Worm (Caenorhabditis elegans) whole organism, early embryonic: Measurements from ENCODE around the gene C03C10.5.

Experiments
- ama-1 ChIP-seq: fragments of 150-350 bp; optimal IDR thresholded peaks from 2 replicates; lab custom pipeline; 2014
- ceh-13 ChIP-seq: fragments of 200-800 bp; sonication (Bioruptor generic); optimal IDR thresholded peaks from 2 replicates; lab custom pipeline; 2018; ENCODE audit warnings: mild to moderate bottlenecking, missing genetic modification characterization, missing compliant biosample characterization
- flt-1 ChIP-seq: fragments of 200-800 bp; sonication (Bioruptor generic); IDR thresholded peaks from 2 replicates; pipeline ENCODE4 v1.3.6; 2022; ENCODE audit warnings: missing genetic modification characterization, missing compliant biosample characterization
- hmbx-1 ChIP-seq: sonication (generic microtip); optimal IDR thresholded peaks from 2 replicates; lab custom pipeline; 2016; ENCODE audit warnings: mild to moderate bottlenecking, missing genetic modification characterization, missing compliant biosample characterization
- hnd-1 ChIP-seq: sonication (generic microtip); optimal IDR thresholded peaks from 2 replicates; lab custom pipeline; 2016; ENCODE audit warnings: missing genetic modification characterization, missing compliant biosample characterization
- tbx-37 ChIP-seq: fragments of 200-800 bp; sonication (Bioruptor generic); conservative IDR thresholded peaks from 2 replicates; pipeline ENCODE4 v1.3.6; 2022; ENCODE audit warnings: missing genetic modification reagents, missing genetic modification characterization, missing compliant biosample characterization
- tra-4 ChIP-seq: sonication (generic microtip); optimal IDR thresholded peaks from 2 replicates; lab custom pipeline; 2017; ENCODE audit warnings: missing genetic modification characterization, missing compliant biosample characterization

DNA sequence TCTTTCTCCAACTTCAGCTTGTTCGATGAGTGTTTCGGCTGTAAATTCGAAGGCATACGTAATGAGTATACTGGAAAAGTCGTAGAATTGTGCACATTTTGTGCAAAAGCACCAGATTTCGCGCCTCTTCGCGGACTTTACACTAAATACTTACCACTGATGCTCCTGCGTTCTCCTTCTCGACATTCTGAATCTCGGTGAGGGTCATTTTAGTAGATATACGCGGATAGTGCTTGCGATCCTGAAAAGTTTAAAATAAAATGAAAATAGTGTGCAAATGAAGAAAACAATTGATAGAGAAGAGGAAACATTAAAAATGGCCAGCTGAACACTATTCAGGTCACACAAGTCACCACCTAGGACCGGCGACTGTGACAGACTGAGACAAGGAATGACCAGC lies 2.8 kb upstream of the C03C10.5 start, which contains the start of gene rnr-2:
- TF ChIP-seq flt-1 (no peak), ceh-13 (no peak), hnd-1 (tag; lab: Kevin White, UChicago) (no peak), ama-1 (lab: Kevin White, UChicago) (peak; percentile 80), tbx-37 (GFP tag; lab: Robert Waterston, UW) (no peak), tra-4 (no peak), hmbx-1 (tag; lab: Kevin White, UChicago) (no peak)
